Worm (Caenorhabditis elegans): ENCODE measurements around the gene F18E3.11.

ce11 chrV:7451421-7451820 is 38.1 kb downstream of the F18E3.11 start, which contains the start of gene try-11:
- TF ChIP-seq ceh-9 (tag; optimal IDR thresholded peaks at IDR 0.05) = no peak
- no peak for TF ChIP-seq ref-2 (tag; optimal IDR thresholded peaks at IDR 0.05)
- no peak for TF ChIP-seq ceh-19 (GFP tag; optimal IDR thresholded peaks at IDR 0.05)
- TF ChIP-seq ceh-18 (tag; optimal IDR thresholded peaks at IDR 0.05) = no peak
- no peak for TF ChIP-seq madf-2 (tag; optimal IDR thresholded peaks at IDR 0.05)
- TF ChIP-seq unc-3 (GFP tag; conservative IDR thresholded peaks at IDR 0.05) = no peak
- TF ChIP-seq unc-3 (tag; optimal IDR thresholded peaks at IDR 0.05) = no peak
- no peak for TF ChIP-seq elt-2 (tag; optimal IDR thresholded peaks at IDR 0.05)
- TF ChIP-seq dmd-4 (tag; optimal IDR thresholded peaks at IDR 0.05; ENCODE audit: borderline replicate concordance) = no peak
- no peak for TF ChIP-seq rnt-1 (tag; optimal IDR thresholded peaks at IDR 0.05)
- no peak for TF ChIP-seq ztf-16 (tag; optimal IDR thresholded peaks at IDR 0.05)
- no peak for TF ChIP-seq ets-4 (tag; optimal IDR thresholded peaks at IDR 0.05)
- no peak for TF ChIP-seq pqm-1 (tag; optimal IDR thresholded peaks at IDR 0.05)

Data from whole organism, late embryonic.